Worm (Caenorhabditis elegans): Measurements from ENCODE around the gene EEED8.12.

DNA sequence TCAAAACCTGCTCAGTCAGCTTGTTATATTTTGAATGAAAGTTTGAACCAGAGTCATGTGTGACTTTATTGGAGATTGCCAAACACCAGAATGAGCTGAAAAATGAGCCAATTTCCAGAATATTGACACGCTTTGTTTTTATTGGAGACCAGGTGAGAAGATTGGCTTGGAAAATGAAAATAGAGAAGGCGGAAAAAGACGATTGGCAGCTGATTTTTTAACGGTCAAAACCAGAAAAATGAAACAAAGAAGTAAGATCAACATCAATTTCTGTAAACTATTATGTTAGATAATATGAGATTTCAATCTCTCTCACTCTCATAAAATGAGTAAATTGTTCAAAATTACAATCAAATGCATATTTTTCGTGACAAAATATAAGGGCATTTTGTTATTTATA is 24.2 kb upstream of the EEED8.12 start, which contains the start of gene srx-114:
- no peak for TF ChIP-seq ceh-9 (tag; optimal IDR thresholded peaks at IDR 0.05)
- TF ChIP-seq K02D7.2 (tag; optimal IDR thresholded peaks at IDR 0.05) = no peak
- TF ChIP-seq pha-4 (tag; optimal IDR thresholded peaks at IDR 0.05) = no peak
- no peak for TF ChIP-seq nhr-11 (tag; optimal IDR thresholded peaks at IDR 0.05)
- TF ChIP-seq elt-2 (tag; optimal IDR thresholded peaks at IDR 0.05) = no peak

All from whole organism, late embryonic.